Worm (Caenorhabditis elegans): ENCODE measurements around the gene ptp-2.

ptp-2 gene

ce11 chrII:5931904-5932764 is 13.7 kb downstream of the ptp-2 start (continued):
- TF ChIP-seq snpc-4 (tag; optimal IDR thresholded peaks at IDR 0.05) (no peak), ceh-44 (GFP tag; IDR thresholded peaks at IDR 0.05) (no peak), mxl-2 (GFP tag; conservative IDR thresholded peaks at IDR 0.05) (no peak), fos-1 (tag; optimal IDR thresholded peaks at IDR 0.05) (no peak), Y105C5A.15 (GFP tag; IDR thresholded peaks at IDR 0.05) (no peak), gei-8 (GFP tag; optimal IDR thresholded peaks at IDR 0.05) (no peak), mdt-29 (GFP tag; IDR thresholded peaks at IDR 0.05) (0 out of 2 replicates have a peak, but pooled peaks have one; percentile 15), mep-1 (tag; optimal IDR thresholded peaks at IDR 0.05) (no peak), nhr-11 (tag; optimal IDR thresholded peaks at IDR 0.05) (peak; percentile 66), mdl-1 (tag; optimal IDR thresholded peaks at IDR 0.05) (peak in 1 of 2 experiments; percentile 14), Y75B8A.6 (GFP tag; IDR thresholded peaks at IDR 0.05) (no peak), spr-3 (GFP tag; optimal IDR thresholded peaks at IDR 0.05) (no peak), nhr-77 (tag; optimal IDR thresholded peaks at IDR 0.05) (peak; percentile 45), hlh-30 (tag; optimal IDR thresholded peaks at IDR 0.05; ENCODE audit: insufficient read depth) (peak; percentile 86), snpc-1.2 (GFP tag; IDR thresholded peaks at IDR 0.05) (no peak), egl-27 (tag; optimal IDR thresholded peaks at IDR 0.05) (no peak), tra-1 (GFP tag; IDR thresholded peaks at IDR 0.05) (peak; percentile 70), ama-1 (optimal IDR thresholded peaks at IDR 0.05) (no peak), php-3 (GFP tag; IDR thresholded peaks at IDR 0.05) (peak; percentile 68), Y48G9A.11 (GFP tag; IDR thresholded peaks at IDR 0.05) (no peak), lin-29 (GFP tag; IDR thresholded peaks at IDR 0.05) (no peak), F26F4.8 (GFP tag; conservative IDR thresholded peaks at IDR 0.05) (no peak), unc-62 (GFP tag; optimal IDR thresholded peaks at IDR 0.05 in 1 of 2) (peak; percentile 86 to 98), unc-62 (tag; optimal IDR thresholded peaks at IDR 0.05) (no peak), hmg-1.1 (GFP tag; IDR thresholded peaks at IDR 0.05) (no peak), attf-4 (tag; optimal IDR thresholded peaks at IDR 0.05) (no peak), daf-12 (tag; optimal IDR thresholded peaks at IDR 0.05) (no peak), zfp-2 (tag; optimal IDR thresholded peaks at IDR 0.05) (no peak), duxl-1 (tag; optimal IDR thresholded peaks at IDR 0.05; ENCODE audit: poor library complexity) (no peak), lsy-2 (tag; optimal IDR thresholded peaks at IDR 0.05) (peak in 1 of 2 experiments; percentile 8), Y5F2A.4 (GFP tag; optimal IDR thresholded peaks at IDR 0.05) (no peak), nhr-48 (tag; optimal IDR thresholded peaks at IDR 0.05) (peak; percentile 22), set-16 (GFP tag; IDR thresholded peaks at IDR 0.05) (no peak), F44E2.7 (GFP tag; IDR thresholded peaks at IDR 0.05) (no peak), unc-130 (GFP tag; optimal IDR thresholded peaks at IDR 0.05) (no peak), ceh-32 (tag; optimal IDR thresholded peaks at IDR 0.05; ENCODE audit: poor library complexity) (no peak), lin-15B (tag; optimal IDR thresholded peaks at IDR 0.05) (no peak), nhr-42 (GFP tag; IDR thresholded peaks at IDR 0.05) (no peak), fkh-10 (GFP tag; optimal IDR thresholded peaks at IDR 0.05) (no peak), vab-7 (GFP tag; IDR thresholded peaks at IDR 0.05) (no peak), cey-2 (tag; optimal IDR thresholded peaks at IDR 0.05; ENCODE audit: borderline replicate concordance, insufficient read depth) (no peak), daf-16 (GFP tag; optimal IDR thresholded peaks at IDR 0.05) (peak in 1 of 2 experiments; percentile 79), daf-16 (tag; optimal IDR thresholded peaks at IDR 0.05) (peak; percentile 82), egl-43 (GFP tag; IDR thresholded peaks at IDR 0.05) (no peak)
